Worm (Caenorhabditis elegans) whole organism, mixed stage, embryonic: ENCODE measurements around the gene fbxc-54.
A peak's percentile ranks its signal among the peaks of the same experiment; 100 is the strongest.

Experiments
- M03D4.4 ChIP-seq: sonication (generic microtip); optimal IDR thresholded peaks from 2 replicates; lab custom pipeline; 2017; ENCODE audit warnings: mild to moderate bottlenecking, missing genetic modification characterization, missing compliant biosample characterization
- bed-3 ChIP-seq: fragments of 200-800 bp; sonication (Bioruptor generic); optimal IDR thresholded peaks from 3 replicates; lab custom pipeline; 2018; ENCODE audit warnings: mild to moderate bottlenecking, missing genetic modification characterization, moderate library complexity, missing compliant biosample characterization
- blmp-1 ChIP-seq: fragments of 150-350 bp; optimal IDR thresholded peaks from 2 replicates; lab custom pipeline; 2014; ENCODE audit warnings: missing biosample characterization, missing genetic modification characterization
- ceh-39 ChIP-seq: fragments of 150-350 bp; optimal IDR thresholded peaks from 2 replicates; lab custom pipeline; 2014; ENCODE audit warnings: missing biosample characterization, missing genetic modification characterization
- ceh-43 ChIP-seq: fragments of 200-800 bp; sonication (Bioruptor generic); optimal IDR thresholded peaks from 2 replicates; lab custom pipeline; 2018; ENCODE audit warnings: mild to moderate bottlenecking, missing genetic modification characterization, moderate library complexity, missing compliant biosample characterization
- ceh-83 ChIP-seq: fragments of 200-800 bp; sonication (Bioruptor generic); optimal IDR thresholded peaks from 2 replicates; lab custom pipeline; 2018; ENCODE audit warnings: mild to moderate bottlenecking, missing genetic modification characterization, missing compliant biosample characterization
- ces-1 ChIP-seq: fragments of 150-350 bp; optimal IDR thresholded peaks from 2 replicates; lab custom pipeline; 2014; ENCODE audit warnings: missing biosample characterization, missing genetic modification reagents, missing genetic modification characterization
- cnd-1 ChIP-seq: fragments of 200-800 bp; sonication (Bioruptor generic); optimal IDR thresholded peaks from 2 replicates; lab custom pipeline; 2018; ENCODE audit warnings: mild to moderate bottlenecking, missing genetic modification characterization, missing compliant biosample characterization
- drap-1 ChIP-seq: fragments of 200-800 bp; sonication (Bioruptor generic); optimal IDR thresholded peaks from 3 replicates; lab custom pipeline; 2018; ENCODE audit warnings: mild to moderate bottlenecking, missing genetic modification characterization, missing compliant biosample characterization
- elt-1 ChIP-seq: sonication (generic microtip); optimal IDR thresholded peaks from 2 replicates; lab custom pipeline; 2017; ENCODE audit warnings: missing genetic modification characterization, mild to moderate bottlenecking, missing compliant biosample characterization, antibody characterized with exemption, moderate library complexity, borderline replicate concordance; ENCODE audit not compliant: insufficient read depth
- elt-3 ChIP-seq: fragments of 150-350 bp; optimal IDR thresholded peaks from 2 replicates; lab custom pipeline; 2014; ENCODE audit warnings: missing biosample characterization, missing genetic modification characterization
- flh-1 ChIP-seq: fragments of 200-800 bp; sonication (Bioruptor generic); optimal IDR thresholded peaks from 2 replicates; lab custom pipeline; 2018; ENCODE audit warnings: mild to moderate bottlenecking, missing genetic modification characterization, moderate library complexity, missing compliant biosample characterization
- ham-2 ChIP-seq: fragments of 200-800 bp; sonication (Bioruptor generic); optimal IDR thresholded peaks from 2 replicates; lab custom pipeline; 2018; ENCODE audit warnings: mild to moderate bottlenecking, missing genetic modification characterization, missing compliant biosample characterization
- hlh-1 ChIP-seq: fragments of 150-350 bp; optimal IDR thresholded peaks from 2 replicates; lab custom pipeline; 2014; ENCODE audit warnings: missing biosample characterization, missing genetic modification reagents, missing genetic modification characterization
- lin-13 ChIP-seq: fragments of 150-350 bp; optimal IDR thresholded peaks from 2 replicates; lab custom pipeline; 2014; ENCODE audit warnings: missing biosample characterization, missing genetic modification characterization
- lin-32 ChIP-seq: fragments of 200-800 bp; sonication (Bioruptor generic); optimal IDR thresholded peaks from 2 replicates; lab custom pipeline; 2018; ENCODE audit warnings: mild to moderate bottlenecking, missing genetic modification characterization, missing compliant biosample characterization
- lsy-2 ChIP-seq: fragments of 150-350 bp; optimal IDR thresholded peaks from 2 replicates; lab custom pipeline; 2014; ENCODE audit warnings: missing biosample characterization, missing genetic modification characterization
- mab-5 ChIP-seq: fragments of 150-350 bp; optimal IDR thresholded peaks from 2 replicates; lab custom pipeline; 2014; ENCODE audit warnings: missing biosample characterization, missing genetic modification characterization
- mep-1 ChIP-seq: fragments of 150-350 bp; optimal IDR thresholded peaks from 2 replicates; lab custom pipeline; 2017; ENCODE audit warnings: missing biosample characterization, missing genetic modification reagents, missing genetic modification characterization, inconsistent platforms
- mls-2 ChIP-seq: sonication (generic microtip); optimal IDR thresholded peaks from 2 replicates; lab custom pipeline; 2016; ENCODE audit warnings: mild to moderate bottlenecking, missing genetic modification characterization, moderate library complexity, missing compliant biosample characterization
- nhr-12 ChIP-seq: fragments of 150-350 bp; optimal IDR thresholded peaks from 2 replicates; lab custom pipeline; 2014; ENCODE audit warnings: missing biosample characterization, missing genetic modification characterization
- nhr-2 ChIP-seq: fragments of 150-350 bp; optimal IDR thresholded peaks from 2 replicates; lab custom pipeline; 2014; ENCODE audit warnings: missing biosample characterization, missing genetic modification characterization
- nhr-237 ChIP-seq: fragments of 150-350 bp; optimal IDR thresholded peaks from 2 replicates; lab custom pipeline; 2014; ENCODE audit warnings: missing biosample characterization, missing genetic modification characterization
- nhr-28 ChIP-seq: fragments of 150-350 bp; optimal IDR thresholded peaks from 2 replicates; lab custom pipeline; 2014; ENCODE audit warnings: missing biosample characterization, missing genetic modification characterization
- nhr-76 ChIP-seq: sonication (generic microtip); optimal IDR thresholded peaks from 2 replicates; lab custom pipeline; 2017; ENCODE audit warnings: missing biosample characterization, missing genetic modification characterization
- pha-4 ChIP-seq: fragments of 150-350 bp; optimal IDR thresholded peaks from 2 replicates; lab custom pipeline; 2018; ENCODE audit warnings: missing biosample characterization, missing genetic modification reagents, missing genetic modification characterization
- sem-2 ChIP-seq: fragments of 200-800 bp; sonication (Bioruptor generic); optimal IDR thresholded peaks from 2 replicates; lab custom pipeline; 2018; ENCODE audit warnings: mild to moderate bottlenecking, missing genetic modification characterization, missing compliant biosample characterization
- snpc-4 ChIP-seq: fragments of 150-350 bp; optimal IDR thresholded peaks from 2 replicates; lab custom pipeline; 2014; ENCODE audit warnings: missing biosample characterization, missing genetic modification characterization
- sptf-1 ChIP-seq: sonication (generic microtip); optimal IDR thresholded peaks from 2 replicates; lab custom pipeline; 2017; ENCODE audit warnings: mild to moderate bottlenecking, missing genetic modification characterization, moderate library complexity, missing compliant biosample characterization
- tbx-8 ChIP-seq: fragments of 200-800 bp; sonication (Bioruptor generic); optimal IDR thresholded peaks from 2 replicates; lab custom pipeline; 2018; ENCODE audit warnings: mild to moderate bottlenecking, missing genetic modification characterization, moderate library complexity, missing compliant biosample characterization
- unc-120 ChIP-seq: sonication (generic microtip); optimal IDR thresholded peaks from 2 replicates; lab custom pipeline; 2017; ENCODE audit warnings: missing genetic modification characterization, missing compliant biosample characterization; ENCODE audit not compliant: poor library complexity, severe bottlenecking
- unc-39 ChIP-seq: fragments of 150-350 bp; optimal IDR thresholded peaks from 2 replicates; lab custom pipeline; 2014; ENCODE audit warnings: missing biosample characterization, missing genetic modification characterization
- unc-62 ChIP-seq: fragments of 150-350 bp; optimal IDR thresholded peaks from 2 replicates; lab custom pipeline; 2014; ENCODE audit warnings: missing biosample characterization, missing genetic modification reagents, missing genetic modification characterization
- zip-8 ChIP-seq: fragments of 150-350 bp; optimal IDR thresholded peaks from 2 replicates; lab custom pipeline; 2014; ENCODE audit warnings: missing biosample characterization, missing genetic modification characterization
- ztf-11 ChIP-seq: fragments of 150-350 bp; optimal IDR thresholded peaks from 2 replicates; lab custom pipeline; 2014; ENCODE audit warnings: missing biosample characterization, missing genetic modification characterization

Gene fbxc-54

DNA sequence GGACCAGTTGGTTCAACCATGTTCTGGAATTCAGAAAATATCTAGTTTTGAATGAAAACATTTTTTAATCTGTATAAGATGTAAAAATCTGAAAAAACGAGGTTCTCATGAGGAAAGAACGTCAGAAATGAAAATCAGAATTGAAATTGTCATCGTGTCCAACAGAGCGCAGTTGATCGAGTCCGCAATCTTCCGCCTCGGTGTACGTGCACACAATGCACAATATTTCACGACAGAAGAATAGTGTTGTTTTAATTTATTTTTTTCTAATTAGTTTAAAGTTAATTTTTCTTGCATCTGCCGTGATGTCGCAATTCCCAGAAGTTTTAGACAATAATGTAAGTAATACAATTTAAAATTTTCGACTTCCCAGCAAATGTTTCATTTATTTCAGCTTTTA lies 12.1 kb downstream of the fbxc-54 start, which contains the start of gene nfyc-1:
TSS of gene nfyc-1 (plus strand) at position 268 of the 400 bp plus-strand sequence.
- peak; percentile 66 for TF ChIP-seq mep-1 (tag; lab: Kevin White, UChicago)
- TF ChIP-seq nhr-237 (tag; lab: Kevin White, UChicago), result peak; percentile 51
- TF ChIP-seq snpc-4 (tag; lab: Kevin White, UChicago), result no peak
- TF ChIP-seq lsy-2, result peak; percentile 57
- TF ChIP-seq M03D4.4 (tag; lab: Kevin White, UChicago), result no peak
- no peak for TF ChIP-seq hlh-1 (tag; lab: Kevin White, UChicago)
- no peak for TF ChIP-seq blmp-1
- no peak for TF ChIP-seq ceh-43 (GFP tag; lab: Kevin White, UChicago)
- TF ChIP-seq elt-3, result no peak
- no peak for TF ChIP-seq nhr-76 (tag; lab: Kevin White, UChicago)
- no peak for TF ChIP-seq unc-39 (tag; lab: Kevin White, UChicago)
- TF ChIP-seq sptf-1, result no peak
- TF ChIP-seq ces-1 (GFP tag; lab: Kevin White, UChicago), result peak; percentile 90
- no peak for TF ChIP-seq mls-2 (tag; lab: Kevin White, UChicago)
- no peak for TF ChIP-seq flh-1 (GFP tag; lab: Kevin White, UChicago)
- TF ChIP-seq bed-3, result no peak
- no peak for TF ChIP-seq mab-5 (tag; lab: Kevin White, UChicago)
- TF ChIP-seq nhr-12 (tag; lab: Kevin White, UChicago), result no peak
- TF ChIP-seq cnd-1, result no peak
- TF ChIP-seq ceh-39 (tag; lab: Kevin White, UChicago), result no peak
- no peak for TF ChIP-seq lin-32 (GFP tag; lab: Kevin White, UChicago)
- peak; percentile 74 for TF ChIP-seq pha-4 (tag; lab: Kevin White, UChicago)
- TF ChIP-seq lin-13 (tag; lab: Kevin White, UChicago), result peak; percentile 50
- no peak for TF ChIP-seq zip-8 (tag; lab: Kevin White, UChicago)
- TF ChIP-seq ceh-83 (GFP tag; lab: Kevin White, UChicago), result no peak
- TF ChIP-seq ztf-11 (tag; lab: Kevin White, UChicago), result no peak
- TF ChIP-seq nhr-28, result no peak
- no peak for TF ChIP-seq unc-120 (tag; lab: Kevin White, UChicago)
- TF ChIP-seq tbx-8 (GFP tag; lab: Kevin White, UChicago), result no peak
- TF ChIP-seq sem-2, result no peak
- TF ChIP-seq nhr-2 (tag; lab: Kevin White, UChicago), result no peak
- no peak for TF ChIP-seq ham-2 (GFP tag; lab: Kevin White, UChicago)
- no peak for TF ChIP-seq elt-1
- TF ChIP-seq unc-62 (GFP tag; lab: Kevin White, UChicago), result no peak
- no peak for TF ChIP-seq drap-1 (GFP tag; lab: Kevin White, UChicago)

DNA sequence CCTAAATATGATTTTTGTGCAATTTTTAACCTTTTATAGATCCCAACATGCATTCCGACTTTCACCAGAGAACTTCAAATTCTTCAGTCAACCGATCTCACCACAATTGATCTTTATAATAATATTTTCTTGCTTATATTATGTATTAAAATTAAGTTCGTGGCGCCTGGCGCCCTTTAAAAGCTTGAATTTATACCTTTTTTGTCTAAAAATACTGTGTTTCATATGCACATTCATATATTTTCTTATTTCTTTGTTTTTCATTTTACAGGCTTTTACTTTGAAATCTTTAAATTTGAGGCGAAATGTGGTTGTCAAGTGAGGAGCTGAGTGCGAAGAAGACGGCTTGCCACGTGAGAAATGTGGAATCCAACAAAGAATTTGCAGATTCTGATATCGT lies 13.2 kb downstream of the fbxc-54 start, which contains the start of gene rpoa-49:
TSS of gene rpoa-49 (plus strand) at position 301 of the 400 bp plus-strand sequence.
- no peak for TF ChIP-seq ces-1 (GFP tag; lab: Kevin White, UChicago)
- TF ChIP-seq elt-3, result no peak
- TF ChIP-seq ceh-83 (GFP tag; lab: Kevin White, UChicago), result no peak
- TF ChIP-seq cnd-1, result no peak
- TF ChIP-seq snpc-4 (tag; lab: Kevin White, UChicago), result no peak
- TF ChIP-seq elt-1, result no peak
- no peak for TF ChIP-seq unc-120 (tag; lab: Kevin White, UChicago)
- no peak for TF ChIP-seq mls-2 (tag; lab: Kevin White, UChicago)

DNA sequence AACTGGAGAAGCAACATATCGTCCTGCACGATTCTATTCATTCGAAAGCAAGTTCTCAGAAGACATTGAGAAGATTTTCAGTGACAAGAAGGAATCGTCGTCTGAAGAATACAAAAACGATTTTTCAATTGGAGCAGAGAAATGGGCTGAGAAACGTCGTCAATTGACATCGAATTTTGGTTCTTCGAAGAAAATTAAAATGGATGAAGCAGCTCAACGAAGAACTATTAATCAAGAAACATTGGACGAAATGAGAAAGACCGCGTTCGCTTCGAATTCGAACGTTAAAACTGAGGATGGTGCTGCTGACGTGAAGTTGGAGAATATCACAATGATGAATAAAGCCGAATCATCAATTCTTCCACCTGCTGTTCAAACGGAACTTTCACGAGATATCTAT lies 14.6 kb downstream of the fbxc-54 start, which contains the start of gene rpt-4:
TSS of gene rpt-4 (minus strand) at position 101 of the 400 bp plus-strand sequence.
- no peak for TF ChIP-seq ceh-43 (GFP tag; lab: Kevin White, UChicago)
- no peak for TF ChIP-seq ceh-39 (tag; lab: Kevin White, UChicago)
- no peak for TF ChIP-seq nhr-28
- TF ChIP-seq mls-2 (tag; lab: Kevin White, UChicago), result no peak
- TF ChIP-seq mab-5 (tag; lab: Kevin White, UChicago), result no peak
- TF ChIP-seq sptf-1, result no peak
- TF ChIP-seq cnd-1, result no peak
- TF ChIP-seq mep-1 (tag; lab: Kevin White, UChicago), result no peak
- TF ChIP-seq drap-1 (GFP tag; lab: Kevin White, UChicago), result no peak
- TF ChIP-seq ceh-83 (GFP tag; lab: Kevin White, UChicago), result no peak
- TF ChIP-seq pha-4 (tag; lab: Kevin White, UChicago), result no peak
- no peak for TF ChIP-seq blmp-1
- no peak for TF ChIP-seq bed-3
- no peak for TF ChIP-seq nhr-237 (tag; lab: Kevin White, UChicago)
